Fruit fly (Drosophila melanogaster) whole organism, prepupa: ENCODE measurements around the gene VhaSFD.

Source experiments
- CG10631 ChIP-seq: fragments of 200-800 bp; sonication (Bioruptor generic); optimal IDR thresholded peaks from 2 replicates; lab custom pipeline; 2016; ENCODE audit warnings: missing biosample characterization, missing genetic modification characterization
- CG11294 ChIP-seq: fragments of 200-800 bp; sonication (Bioruptor generic); IDR thresholded peaks from 2 replicates; pipeline ENCODE4 v1.3.6; 2022; ENCODE audit warnings: missing biosample characterization, missing genetic modification characterization
- CG31627 ChIP-seq: fragments of 200-800 bp; sonication (Bioruptor generic); optimal IDR thresholded peaks from 3 replicates; lab custom pipeline; 2016; ENCODE audit warnings: missing biosample characterization, missing genetic modification characterization
- CG32006 ChIP-seq: fragments of 200-800 bp; sonication (Bioruptor generic); optimal IDR thresholded peaks from 3 replicates; lab custom pipeline; 2017; ENCODE audit warnings: missing biosample characterization, mild to moderate bottlenecking, missing genetic modification characterization
- CG34406 ChIP-seq: fragments of 200-800 bp; sonication (Bioruptor generic); optimal IDR thresholded peaks from 3 replicates; lab custom pipeline; 2016; ENCODE audit warnings: missing biosample characterization, missing genetic modification characterization
- CG6163 ChIP-seq: fragments of 200-800 bp; sonication (Bioruptor generic); IDR thresholded peaks from 3 replicates; pipeline ENCODE4 v1.3.6; 2022; ENCODE audit warnings: missing biosample characterization, missing genetic modification characterization
- CG6276 ChIP-seq: fragments of 200-800 bp; sonication (Bioruptor generic); optimal IDR thresholded peaks from 2 replicates; lab custom pipeline; 2017; ENCODE audit warnings: missing biosample characterization, mild to moderate bottlenecking, missing genetic modification characterization
- CG6792 ChIP-seq: fragments of 200-800 bp; sonication (Bioruptor generic); optimal IDR thresholded peaks from 3 replicates; lab custom pipeline; 2016; ENCODE audit warnings: missing biosample characterization, missing genetic modification characterization
- CG6854 ChIP-seq: fragments of 200-800 bp; sonication (Bioruptor generic); optimal IDR thresholded peaks from 2 replicates; lab custom pipeline; 2017; ENCODE audit warnings: missing biosample characterization, mild to moderate bottlenecking, missing genetic modification characterization
- CG8119 ChIP-seq: fragments of 200-800 bp; sonication (Bioruptor generic); IDR thresholded peaks from 3 replicates; pipeline ENCODE4 v1.3.6; 2022; ENCODE audit warnings: missing biosample characterization, missing genetic modification characterization
- CG9139 ChIP-seq: fragments of 200-800 bp; sonication (Bioruptor generic); optimal IDR thresholded peaks from 3 replicates; lab custom pipeline; 2017; ENCODE audit warnings: missing biosample characterization, mild to moderate bottlenecking, missing genetic modification characterization
- Eip75B ChIP-seq: fragments of 200-800 bp; sonication (Bioruptor generic); optimal IDR thresholded peaks from 3 replicates; lab custom pipeline; 2016; ENCODE audit warnings: missing biosample characterization, missing genetic modification characterization
- Ets96B ChIP-seq: fragments of 200-800 bp; optimal IDR thresholded peaks from 2 replicates; lab custom pipeline; 2019; ENCODE audit warnings: missing biosample characterization, mild to moderate bottlenecking, missing genetic modification characterization, moderate library complexity
- Gug ChIP-seq: fragments of 200-800 bp; sonication (Bioruptor generic); IDR thresholded peaks from 2 replicates; pipeline ENCODE4 v1.3.6; 2022; ENCODE audit warnings: missing biosample characterization, missing genetic modification characterization
- Hr38 ChIP-seq: sonication (Bioruptor generic); optimal IDR thresholded peaks from 2 replicates; lab custom pipeline; 2016; ENCODE audit warnings: missing biosample characterization, missing genetic modification characterization
- Hr39 ChIP-seq: fragments of 200-800 bp; sonication (Bioruptor generic); optimal IDR thresholded peaks from 2 replicates; lab custom pipeline; 2016; ENCODE audit warnings: missing biosample characterization, missing genetic modification characterization
- Hr4 ChIP-seq: fragments of 200-800 bp; sonication (Bioruptor generic); optimal IDR thresholded peaks from 3 replicates; lab custom pipeline; 2016; ENCODE audit warnings: missing biosample characterization, missing genetic modification characterization
- Lpt ChIP-seq: fragments of 200-800 bp; sonication (Bioruptor generic); optimal IDR thresholded peaks from 3 replicates; lab custom pipeline; 2016; ENCODE audit warnings: missing biosample characterization, missing genetic modification characterization
- Met ChIP-seq: fragments of 200-800 bp; sonication (Bioruptor generic); optimal IDR thresholded peaks from 3 replicates; lab custom pipeline; 2016; ENCODE audit warnings: missing biosample characterization, missing genetic modification characterization
- Sox102F ChIP-seq: fragments of 200-800 bp; sonication (Bioruptor generic); optimal IDR thresholded peaks from 2 replicates; lab custom pipeline; 2016; ENCODE audit warnings: missing biosample characterization, mild to moderate bottlenecking, missing genetic modification characterization
- Sox14 ChIP-seq: fragments of 200-800 bp; sonication (Bioruptor generic); optimal IDR thresholded peaks from 3 replicates; lab custom pipeline; 2016; ENCODE audit warnings: missing biosample characterization, missing genetic modification characterization
- Sox15 ChIP-seq: fragments of 200-800 bp; sonication (Bioruptor generic); optimal IDR thresholded peaks from 3 replicates; lab custom pipeline; 2016; ENCODE audit warnings: missing biosample characterization, missing genetic modification characterization
- acj6 ChIP-seq: fragments of 200-800 bp; sonication (Bioruptor generic); optimal IDR thresholded peaks from 3 replicates; lab custom pipeline; 2016; ENCODE audit warnings: missing biosample characterization, missing genetic modification characterization
- dsx ChIP-seq: fragments of 200-800 bp; optimal IDR thresholded peaks from 3 replicates; lab custom pipeline; 2019; ENCODE audit warnings: missing biosample characterization, mild to moderate bottlenecking, missing genetic modification characterization, moderate library complexity; ENCODE audit not compliant: poor library complexity, severe bottlenecking
- esn ChIP-seq: fragments of 200-800 bp; sonication (Bioruptor generic); optimal IDR thresholded peaks from 2 replicates; lab custom pipeline; 2016; ENCODE audit warnings: missing biosample characterization, mild to moderate bottlenecking, missing genetic modification characterization, moderate library complexity
- fd85E ChIP-seq: fragments of 200-800 bp; sonication (Bioruptor generic); optimal IDR thresholded peaks from 3 replicates; lab custom pipeline; 2016; ENCODE audit warnings: missing biosample characterization, missing genetic modification characterization
- fkh ChIP-seq: fragments of 200-800 bp; sonication (Bioruptor generic); optimal IDR thresholded peaks from 3 replicates; lab custom pipeline; 2017; ENCODE audit warnings: missing biosample characterization, mild to moderate bottlenecking, missing genetic modification characterization, moderate library complexity
- lz ChIP-seq: fragments of 200-800 bp; sonication (Bioruptor generic); optimal IDR thresholded peaks from 3 replicates; lab custom pipeline; 2016; ENCODE audit warnings: missing biosample characterization, missing genetic modification characterization
- net ChIP-seq: fragments of 200-800 bp; sonication (Bioruptor generic); optimal IDR thresholded peaks from 3 replicates; lab custom pipeline; 2016; ENCODE audit warnings: missing biosample characterization, missing genetic modification characterization
- pdm3 ChIP-seq: fragments of 200-800 bp; sonication (Bioruptor generic); optimal IDR thresholded peaks from 3 replicates; lab custom pipeline; 2016; ENCODE audit warnings: missing biosample characterization, missing genetic modification characterization
- salr ChIP-seq, 2 experiments: fragments of 200-800 bp; sonication (Bioruptor generic); optimal IDR thresholded peaks; 3 replicates each; lab custom pipeline; 2016 to 2018; ENCODE audit warnings: missing biosample characterization in 2 of 2, missing genetic modification characterization in 2 of 2, mild to moderate bottlenecking in 1 of 2
- ss ChIP-seq, 2 experiments: fragments of 200-800 bp; sonication (Bioruptor generic); optimal IDR thresholded peaks; 2 replicates in 1 of 2; 3 replicates in 1 of 2; lab custom pipeline; 2017 to 2018; ENCODE audit warnings: mild to moderate bottlenecking in 2 of 2, missing biosample characterization in 2 of 2, missing genetic modification characterization in 2 of 2, moderate library complexity in 1 of 2
- svp ChIP-seq: fragments of 200-800 bp; sonication (Bioruptor generic); peaks from one replicate; lab custom pipeline; 2016; ENCODE audit warnings: missing biosample characterization, missing genetic modification characterization
- topi ChIP-seq: fragments of 200-800 bp; sonication (Bioruptor generic); optimal IDR thresholded peaks from 3 replicates; lab custom pipeline; 2016; ENCODE audit warnings: missing biosample characterization, missing genetic modification characterization
- vri ChIP-seq: fragments of 200-800 bp; sonication (Bioruptor generic); optimal IDR thresholded peaks from 3 replicates; lab custom pipeline; 2016; ENCODE audit warnings: missing biosample characterization, mild to moderate bottlenecking, missing genetic modification characterization

The VhaSFD gene

DNA sequence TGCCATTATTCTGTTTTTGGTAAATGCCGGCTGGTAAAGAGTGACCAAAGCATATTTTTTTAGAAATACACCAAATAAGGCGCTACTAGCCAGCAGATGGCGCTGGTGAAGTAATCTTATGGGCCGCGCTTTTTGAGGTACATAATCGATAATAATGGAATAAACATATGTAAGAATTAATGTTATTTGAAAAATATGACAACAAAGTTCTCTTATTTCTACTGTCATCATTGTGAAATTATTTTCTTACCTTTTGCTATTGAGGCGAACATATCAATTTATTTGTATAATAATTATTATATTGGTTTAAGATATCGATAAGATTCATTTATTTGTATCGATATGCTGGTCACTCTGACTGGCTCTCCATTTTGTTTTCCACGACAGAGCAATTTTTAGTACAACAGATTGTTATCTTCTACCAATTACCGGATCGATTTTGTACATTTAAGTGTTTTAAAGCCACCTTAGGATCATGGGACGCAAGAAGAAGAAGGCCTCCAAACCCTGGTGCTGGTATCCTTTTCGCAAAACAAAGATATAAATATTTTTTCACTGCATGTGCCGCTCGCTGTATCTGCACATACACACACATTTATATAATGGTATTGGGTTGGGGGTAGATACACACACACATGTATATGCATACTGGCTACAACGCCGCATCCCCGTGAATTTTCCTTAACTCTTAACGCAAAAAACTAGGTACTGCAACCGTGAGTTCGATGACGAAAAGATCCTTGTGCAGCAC lies 15.6 kb upstream of the VhaSFD start, which contains the start of the genes LSm7 and BuGZ:
TSS of gene LSm7 (minus strand) at position 46 of the 751 bp plus-strand sequence.
TSS of gene BuGZ (plus strand) at position 351 of the 751 bp plus-strand sequence.
- no peak for TF ChIP-seq Sox15
- no peak for TF ChIP-seq CG6792 (GFP tag; lab: Kevin White, UChicago)
- TF ChIP-seq Met = no peak
- peak; percentile 30 for TF ChIP-seq CG31627 (GFP tag; lab: Kevin White, UChicago)
- no peak for TF ChIP-seq vri (GFP tag; lab: Kevin White, UChicago)
- TF ChIP-seq Hr38 (GFP tag; lab: Kevin White, UChicago) = no peak
- TF ChIP-seq esn (GFP tag; lab: Kevin White, UChicago) = peak; percentile 7
- TF ChIP-seq CG8119 (GFP tag; lab: Robert Waterston, UW) = no peak
- TF ChIP-seq CG9139 = no peak
- no peak for TF ChIP-seq Hr4 (GFP tag; lab: Kevin White, UChicago)
- no peak for TF ChIP-seq fkh (GFP tag; lab: Kevin White, UChicago)
- peak; percentile 35 for TF ChIP-seq lz
- TF ChIP-seq CG10631 (GFP tag; lab: Kevin White, UChicago) = no peak

DNA sequence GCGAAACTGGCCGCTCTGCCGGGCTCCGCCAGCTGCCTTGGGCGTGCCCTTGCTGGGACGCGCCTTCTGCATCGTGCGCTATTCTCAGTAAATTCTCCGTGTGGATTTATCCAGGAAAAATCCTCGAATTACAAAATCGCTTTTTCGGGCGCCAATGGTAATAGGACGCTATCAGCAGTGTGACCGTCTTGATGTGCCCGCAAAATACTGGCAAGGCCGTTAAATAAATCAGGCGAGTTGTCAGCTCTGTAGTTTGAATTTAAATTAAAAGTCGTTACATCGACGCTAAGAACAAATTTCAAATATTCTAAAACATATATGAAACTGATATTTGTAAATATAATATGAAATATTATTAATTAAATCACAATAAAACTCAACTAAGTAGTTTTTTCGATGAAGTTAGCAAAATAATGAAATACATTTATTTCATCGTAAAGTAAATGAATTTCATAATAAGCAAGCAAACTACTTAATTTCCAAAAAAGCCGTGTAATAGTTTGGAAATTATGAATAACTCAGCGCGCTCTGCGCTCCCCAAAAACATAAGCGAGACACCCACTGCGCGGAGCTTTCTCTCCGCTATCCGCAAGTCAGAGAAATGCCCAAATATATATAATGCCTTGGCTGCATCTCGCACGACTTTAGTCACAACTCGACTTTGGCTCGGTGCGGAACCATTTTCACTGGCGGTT lies 10.7 kb upstream of the VhaSFD start, which contains the start of the genes glu and ChLD3:
TSS of gene glu (minus strand) at position 183 of the 695 bp plus-strand sequence.
TSS of gene ChLD3 (plus strand) at position 645 of the 695 bp plus-strand sequence.
- TF ChIP-seq fd85E (GFP tag; lab: Kevin White, UChicago) (no peak), CG8119 (GFP tag; lab: Robert Waterston, UW) (no peak), Sox102F (GFP tag; lab: Kevin White, UChicago) (no peak), CG11294 (GFP tag; lab: Robert Waterston, UW) (no peak), lz (no peak), salr (GFP tag; optimal IDR thresholded peaks at IDR 0.05; lab: Kevin White, UChicago) (no peak), CG6854 (GFP tag; lab: Kevin White, UChicago) (no peak), svp (GFP tag; lab: Kevin White, UChicago) (no peak), Eip75B (GFP tag; lab: Kevin White, UChicago) (no peak), ss (GFP tag; optimal IDR thresholded peaks at IDR 0.05; lab: Kevin White, UChicago) (no peak), Sox14 (GFP tag; lab: Kevin White, UChicago) (no peak), dsx (GFP tag; lab: Kevin White, UChicago) (no peak), CG6276 (GFP tag; lab: Kevin White, UChicago) (no peak), CG32006 (GFP tag; lab: Kevin White, UChicago) (no peak), Hr4 (GFP tag; lab: Kevin White, UChicago) (no peak), Met (no peak), acj6 (GFP tag; lab: Kevin White, UChicago) (no peak), CG34406 (GFP tag; lab: Kevin White, UChicago) (no peak)

DNA sequence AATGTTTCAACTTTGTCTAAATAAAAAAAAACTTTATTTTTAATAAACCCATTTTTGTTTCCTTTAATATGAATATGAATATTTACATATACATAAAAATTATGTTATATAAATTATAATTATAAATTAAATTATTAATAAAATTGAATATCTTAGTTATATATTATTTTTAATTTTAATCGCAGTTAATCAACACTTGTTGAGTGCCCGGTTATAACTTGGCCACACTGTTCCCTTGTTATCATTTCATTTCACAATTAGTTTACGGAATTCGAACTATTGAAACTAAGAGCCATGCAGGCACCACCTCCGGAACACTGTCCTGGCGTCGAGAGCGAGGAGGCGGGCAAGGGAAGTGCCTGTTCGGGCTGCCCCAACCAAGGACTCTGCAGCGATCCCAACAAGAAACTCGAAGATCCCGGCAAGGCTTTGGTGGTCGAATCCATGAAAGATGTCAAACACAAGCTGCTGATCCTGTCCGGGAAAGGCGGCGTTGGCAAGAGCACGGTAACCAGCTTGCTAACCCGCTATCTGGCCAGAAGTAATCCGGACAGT lies 4.8 kb upstream of the VhaSFD start, which contains the start of gene Nubp1:
TSS of gene Nubp1 (plus strand) at position 213 of the 555 bp plus-strand sequence.
- TF ChIP-seq Sox102F (GFP tag; lab: Kevin White, UChicago) (no peak), Sox14 (GFP tag; lab: Kevin White, UChicago) (no peak), esn (GFP tag; lab: Kevin White, UChicago) (no peak), Ets96B (tag; lab: Kevin White, UChicago) (no peak), CG32006 (GFP tag; lab: Kevin White, UChicago) (no peak), acj6 (GFP tag; lab: Kevin White, UChicago) (no peak), Gug (GFP tag; lab: Robert Waterston, UW) (no peak), net (GFP tag; lab: Kevin White, UChicago) (no peak), CG6163 (no peak), Lpt (no peak), CG10631 (GFP tag; lab: Kevin White, UChicago) (no peak), topi (GFP tag; lab: Kevin White, UChicago) (no peak), CG6792 (GFP tag; lab: Kevin White, UChicago) (no peak), Hr39 (GFP tag; lab: Kevin White, UChicago) (no peak), dsx (GFP tag; lab: Kevin White, UChicago) (no peak), pdm3 (no peak)
